Fruit fly (Drosophila melanogaster) whole organism, embryonic: ENCODE data around the gene CG11811.

ENCODE experiments used
- B-H1 ChIP-seq: fragments of 200-800 bp; sonication (Bioruptor generic); IDR thresholded peaks from 3 replicates; pipeline ENCODE4 v1.3.6; 2022; ENCODE audit warnings: missing biosample characterization, missing genetic modification characterization
- BEAF-32 ChIP-seq: fragments of 200-800 bp; sonication (Bioruptor generic); optimal IDR thresholded peaks from 3 replicates; lab custom pipeline; 2017; ENCODE audit warnings: missing biosample characterization, missing genetic modification characterization, mild to moderate bottlenecking, moderate library complexity, missing genetic modification reagents
- Bgb ChIP-seq: fragments of 200-800 bp; sonication (Bioruptor generic); IDR thresholded peaks from 2 replicates; pipeline ENCODE4 v1.3.6; 2022; ENCODE audit warnings: missing biosample characterization, missing genetic modification characterization; ENCODE audit not compliant: partially characterized antibody
- CG10543 ChIP-seq: fragments of 200-800 bp; sonication (Bioruptor generic); optimal IDR thresholded peaks from 3 replicates; lab custom pipeline; 2017; ENCODE audit warnings: missing biosample characterization, mild to moderate bottlenecking, missing genetic modification characterization, moderate library complexity
- CG12299 ChIP-seq: fragments of 200-800 bp; sonication (Bioruptor generic); optimal IDR thresholded peaks from 2 replicates; lab custom pipeline; 2018; ENCODE audit warnings: missing biosample characterization, mild to moderate bottlenecking, missing genetic modification characterization
- CG12744 ChIP-seq: fragments of 200-800 bp; sonication (Bioruptor generic); optimal IDR thresholded peaks from 2 replicates; lab custom pipeline; 2016; ENCODE audit warnings: missing biosample characterization, missing genetic modification characterization
- CG12769 ChIP-seq: fragments of 200-800 bp; sonication (Bioruptor generic); optimal IDR thresholded peaks from 2 replicates; lab custom pipeline; 2019; ENCODE audit warnings: missing biosample characterization, mild to moderate bottlenecking, missing genetic modification characterization, moderate library complexity
- CG13123 ChIP-seq: fragments of 200-800 bp; sonication (Bioruptor generic); optimal IDR thresholded peaks from 2 replicates; lab custom pipeline; 2016; ENCODE audit warnings: missing biosample characterization, missing genetic modification characterization
- CG13287 ChIP-seq: fragments of 200-800 bp; sonication (Bioruptor generic); IDR thresholded peaks from 2 replicates; pipeline ENCODE4 v1.3.6; 2022; ENCODE audit warnings: missing biosample characterization, missing genetic modification characterization; ENCODE audit not compliant: partially characterized antibody
- CG15011 ChIP-seq: fragments of 200-800 bp; sonication (Bioruptor generic); optimal IDR thresholded peaks from 3 replicates; lab custom pipeline; 2018; ENCODE audit warnings: missing biosample characterization, mild to moderate bottlenecking, missing genetic modification characterization
- CG15073 ChIP-seq: fragments of 200-800 bp; sonication (Bioruptor generic); optimal IDR thresholded peaks from 2 replicates; lab custom pipeline; 2016; ENCODE audit warnings: missing biosample characterization, missing genetic modification characterization
- CG16863 ChIP-seq: fragments of 200-800 bp; sonication (Bioruptor generic); optimal IDR thresholded peaks from 3 replicates; lab custom pipeline; 2016; ENCODE audit warnings: missing biosample characterization, missing genetic modification characterization
- CG18011 ChIP-seq: fragments of 200-800 bp; sonication (Bioruptor generic); optimal IDR thresholded peaks from 2 replicates; lab custom pipeline; 2017; ENCODE audit warnings: missing biosample characterization, missing genetic modification characterization, mild to moderate bottlenecking, moderate library complexity, missing genotype
- CG2199 ChIP-seq: fragments of 200-800 bp; sonication (Bioruptor generic); IDR thresholded peaks from 3 replicates; pipeline ENCODE4 v1.3.6; 2022; ENCODE audit warnings: missing biosample characterization, missing genetic modification characterization
- CG30403 ChIP-seq: fragments of 200-800 bp; sonication (Bioruptor generic); optimal IDR thresholded peaks from 3 replicates; lab custom pipeline; 2016; ENCODE audit warnings: missing biosample characterization, missing genetic modification characterization
- CG32772 ChIP-seq: fragments of 200-800 bp; sonication (Bioruptor generic); IDR thresholded peaks from 2 replicates; pipeline ENCODE4 v1.3.6; 2022; ENCODE audit warnings: missing biosample characterization, missing genetic modification characterization
- CG34376 ChIP-seq: fragments of 200-800 bp; sonication (Bioruptor generic); optimal IDR thresholded peaks from 2 replicates; lab custom pipeline; 2018; ENCODE audit warnings: missing biosample characterization, mild to moderate bottlenecking, missing genetic modification characterization
- CG3995 ChIP-seq: fragments of 200-800 bp; sonication (Bioruptor generic); optimal IDR thresholded peaks from 3 replicates; lab custom pipeline; 2016; ENCODE audit warnings: missing biosample characterization, missing genetic modification characterization
- CG4424 ChIP-seq: fragments of 200-800 bp; sonication (Bioruptor generic); optimal IDR thresholded peaks from 3 replicates; lab custom pipeline; 2016; ENCODE audit warnings: missing biosample characterization, missing genetic modification characterization
- CG4707 ChIP-seq: fragments of 200-800 bp; sonication (Bioruptor generic); optimal IDR thresholded peaks from 2 replicates; lab custom pipeline; 2018; ENCODE audit warnings: missing biosample characterization, mild to moderate bottlenecking, missing genetic modification characterization, moderate library complexity
- CG5953 ChIP-seq: fragments of 200-800 bp; sonication (Bioruptor generic); IDR thresholded peaks from 2 replicates; pipeline ENCODE4 v1.3.6; 2022; ENCODE audit warnings: missing biosample characterization, missing genetic modification characterization
- CG7928 ChIP-seq: fragments of 200-800 bp; sonication (Bioruptor generic); optimal IDR thresholded peaks from 2 replicates; lab custom pipeline; 2017; ENCODE audit warnings: missing biosample characterization, mild to moderate bottlenecking, missing genetic modification characterization
- CG9727 ChIP-seq: fragments of 200-800 bp; sonication (Bioruptor generic); optimal IDR thresholded peaks from 3 replicates; lab custom pipeline; 2017; ENCODE audit warnings: missing biosample characterization, mild to moderate bottlenecking, missing genetic modification characterization
- CHES-1-like ChIP-seq: fragments of 200-800 bp; sonication (Bioruptor generic); optimal IDR thresholded peaks from 2 replicates; lab custom pipeline; 2016; ENCODE audit warnings: missing biosample characterization, missing genetic modification characterization
- Chrac-16 ChIP-seq: fragments of 200-800 bp; sonication (Bioruptor generic); optimal IDR thresholded peaks from 3 replicates; lab custom pipeline; 2016; ENCODE audit warnings: missing biosample characterization, missing genetic modification characterization
- CrebB ChIP-seq: fragments of 200-800 bp; sonication (Bioruptor generic); optimal IDR thresholded peaks from 3 replicates; lab custom pipeline; 2018; ENCODE audit warnings: missing biosample characterization, mild to moderate bottlenecking, missing genetic modification characterization
- Doc2 ChIP-seq: fragments of 200-800 bp; sonication (Bioruptor generic); IDR thresholded peaks from 2 replicates; pipeline ENCODE4 v1.3.6; 2022; ENCODE audit warnings: missing biosample characterization, missing genetic modification characterization
- ERR ChIP-seq: fragments of 200-800 bp; sonication (Bioruptor generic); optimal IDR thresholded peaks from 2 replicates; lab custom pipeline; 2016; ENCODE audit warnings: missing biosample characterization, missing genetic modification characterization
- Hand ChIP-seq: fragments of 200-800 bp; sonication (Bioruptor generic); optimal IDR thresholded peaks from 2 replicates; lab custom pipeline; 2017; ENCODE audit warnings: mild to moderate bottlenecking, missing biosample characterization, missing genetic modification reagents, missing genetic modification characterization
- HmgZ ChIP-seq: fragments of 200-800 bp; sonication (Bioruptor generic); optimal IDR thresholded peaks from 2 replicates; lab custom pipeline; 2018; ENCODE audit warnings: missing biosample characterization, mild to moderate bottlenecking, missing genetic modification characterization
- Lim3 ChIP-seq: fragments of 200-800 bp; sonication (Bioruptor generic); IDR thresholded peaks from 2 replicates; pipeline ENCODE4 v1.3.6; 2022; ENCODE audit warnings: missing biosample characterization, missing genetic modification characterization
- Ptx1 ChIP-seq: fragments of 200-800 bp; sonication (Bioruptor generic); IDR thresholded peaks from 2 replicates; pipeline ENCODE4 v1.3.6; 2022; ENCODE audit warnings: missing biosample characterization, missing genetic modification characterization
- Spps ChIP-seq: fragments of 200-800 bp; sonication (Bioruptor generic); optimal IDR thresholded peaks from 2 replicates; lab custom pipeline; 2018; ENCODE audit warnings: missing biosample characterization, mild to moderate bottlenecking, missing genetic modification characterization
- Sry-β ChIP-seq: fragments of 200-800 bp; sonication (Bioruptor generic); optimal IDR thresholded peaks from 2 replicates; lab custom pipeline; 2018; ENCODE audit warnings: missing biosample characterization, mild to moderate bottlenecking, missing genetic modification characterization, moderate library complexity
- Vsx1 ChIP-seq: fragments of 200-800 bp; sonication (Bioruptor generic); optimal IDR thresholded peaks from 2 replicates; lab custom pipeline; 2017; ENCODE audit warnings: missing biosample characterization, mild to moderate bottlenecking, missing genetic modification characterization, missing genetic modification reagents
- abd-A ChIP-seq: fragments of 200-800 bp; sonication (Bioruptor generic); optimal IDR thresholded peaks from 3 replicates; lab custom pipeline; 2019; ENCODE audit warnings: missing biosample characterization, mild to moderate bottlenecking, missing genetic modification characterization, moderate library complexity
- bigmax ChIP-seq: fragments of 200-800 bp; sonication (Bioruptor generic); optimal IDR thresholded peaks from 2 replicates; lab custom pipeline; 2018; ENCODE audit warnings: missing biosample characterization, mild to moderate bottlenecking, missing genetic modification characterization
- en ChIP-seq: fragments of 200-800 bp; sonication (Bioruptor generic); optimal IDR thresholded peaks from 2 replicates; lab custom pipeline; 2016; ENCODE audit warnings: missing biosample characterization, missing genetic modification characterization
- fu2 ChIP-seq: fragments of 200-800 bp; sonication (Bioruptor generic); optimal IDR thresholded peaks from 2 replicates; lab custom pipeline; 2016; ENCODE audit warnings: missing biosample characterization, missing genetic modification characterization
- gcm2 ChIP-seq: fragments of 200-800 bp; sonication (Bioruptor generic); optimal IDR thresholded peaks from 2 replicates; lab custom pipeline; 2016; ENCODE audit warnings: missing biosample characterization, missing genetic modification characterization
- gro ChIP-seq: fragments of 200-800 bp; sonication (Bioruptor generic); optimal IDR thresholded peaks from 2 replicates; lab custom pipeline; 2016; ENCODE audit warnings: missing biosample characterization, missing genetic modification characterization
- her ChIP-seq: fragments of 200-800 bp; sonication (Bioruptor generic); optimal IDR thresholded peaks from 2 replicates; lab custom pipeline; 2016; ENCODE audit warnings: missing biosample characterization, missing genetic modification characterization
- hkb ChIP-seq, 2 experiments: fragments of 200-800 bp in 1 of 2; fragments of >200 bp in 1 of 2; sonication (Bioruptor generic) in 1 of 2; IDR thresholded peaks in 1 of 2; optimal IDR thresholded peaks in 1 of 2; 2 replicates each; pipeline versions ENCODE4 v1.3.6 to Lab custom; 2017 to 2022; ENCODE audit warnings: missing biosample characterization in 1 of 2, missing genetic modification characterization in 1 of 2
- lmd ChIP-seq: fragments of 200-800 bp; sonication (Bioruptor generic); IDR thresholded peaks from 2 replicates; pipeline ENCODE4 v1.3.6; 2022; ENCODE audit warnings: missing biosample characterization, missing genetic modification characterization
- lola ChIP-seq, 3 experiments: fragments of >200 bp in 2 of 3; fragments of 200-800 bp in 1 of 3; sonication (Bioruptor generic) in 1 of 3; optimal IDR thresholded peaks; 2 replicates each; lab custom pipeline; 2017 to 2019; ENCODE audit warnings: missing biosample characterization in 3 of 3, missing genetic modification characterization in 3 of 3, mild to moderate bottlenecking in 1 of 3, moderate library complexity in 1 of 3
- oc ChIP-seq: fragments of 200-800 bp; sonication (Bioruptor generic); optimal IDR thresholded peaks from 2 replicates; lab custom pipeline; 2018; ENCODE audit warnings: missing biosample characterization, mild to moderate bottlenecking, missing genetic modification characterization, moderate library complexity
- pzg ChIP-seq: fragments of 200-800 bp; sonication (Bioruptor generic); optimal IDR thresholded peaks from 3 replicates; lab custom pipeline; 2018; ENCODE audit warnings: missing biosample characterization, mild to moderate bottlenecking, missing genetic modification characterization, moderate library complexity
- ro ChIP-seq: fragments of 200-800 bp; sonication (Bioruptor generic); IDR thresholded peaks from 2 replicates; pipeline ENCODE4 v1.3.6; 2022; ENCODE audit warnings: missing biosample characterization, missing genetic modification characterization
- slou ChIP-seq: fragments of 200-800 bp; sonication (Bioruptor generic); optimal IDR thresholded peaks from 3 replicates; lab custom pipeline; 2016; ENCODE audit warnings: missing biosample characterization, missing genetic modification characterization
- trem ChIP-seq: fragments of 200-800 bp; optimal IDR thresholded peaks from 3 replicates; lab custom pipeline; 2019; ENCODE audit warnings: missing biosample characterization, mild to moderate bottlenecking, missing genetic modification characterization, moderate library complexity

The CG11811 gene

dm6 chr3L:10736483-10737122, 45.8 kb downstream of the CG11811 start:
- no peak for TF ChIP-seq CG12299 (tag; lab: Kevin White, UChicago)
- no peak for TF ChIP-seq ERR (GFP tag; lab: Kevin White, UChicago)
- no peak for TF ChIP-seq CG15011 (GFP tag; lab: Kevin White, UChicago)
- no peak for TF ChIP-seq CG2199 (GFP tag; lab: Robert Waterston, UW)
- TF ChIP-seq Sry-β (GFP tag; lab: Kevin White, UChicago) = no peak
- TF ChIP-seq CG7928 = no peak
- TF ChIP-seq bigmax (GFP tag; lab: Kevin White, UChicago) = no peak
- no peak for TF ChIP-seq ro (GFP tag; lab: Robert Waterston, UW)
- no peak for TF ChIP-seq B-H1 (GFP tag; lab: Robert Waterston, UW)
- TF ChIP-seq CG32772 (GFP tag; lab: Robert Waterston, UW) = peak; percentile 36; the same call in 1 of the 2 replicates
- TF ChIP-seq CG34376 = no peak
- no peak for TF ChIP-seq CG30403 (GFP tag; lab: Kevin White, UChicago)
- no peak for TF ChIP-seq CG16863 (GFP tag; lab: Kevin White, UChicago)
- no peak for TF ChIP-seq CG15073 (GFP tag; lab: Kevin White, UChicago)
- TF ChIP-seq gro (GFP tag; lab: Kevin White, UChicago) = no peak
- TF ChIP-seq CG10543 (GFP tag; lab: Kevin White, UChicago) = no peak
- no peak for TF ChIP-seq CG9727 (GFP tag; lab: Kevin White, UChicago)
- 0 out of 2 replicates have a peak, but pooled peaks have one; percentile 9 for TF ChIP-seq Bgb (GFP tag; lab: Robert Waterston, UW)
- TF ChIP-seq CG4707 (GFP tag; lab: Kevin White, UChicago) = peak; percentile 9
- no peak for TF ChIP-seq HmgZ (tag; lab: Kevin White, UChicago)
- TF ChIP-seq oc (tag; lab: Kevin White, UChicago) = no peak
- TF ChIP-seq CG18011 (GFP tag; lab: Kevin White, UChicago) = no peak
- TF ChIP-seq CG12769 (tag; lab: Kevin White, UChicago) = no peak
- peak; percentile 35; the same call in 1 of the 2 replicates for TF ChIP-seq Ptx1 (GFP tag; lab: Robert Waterston, UW)
- TF ChIP-seq CG5953 (GFP tag; lab: Robert Waterston, UW) = no peak
- no peak for TF ChIP-seq en
- TF ChIP-seq CG4424 (GFP tag; lab: Kevin White, UChicago) = no peak
- no peak for TF ChIP-seq CG3995 (GFP tag; lab: Kevin White, UChicago)
- no peak for TF ChIP-seq CG13287 (GFP tag; lab: Robert Waterston, UW)
- no peak for TF ChIP-seq CrebB (tag; lab: Kevin White, UChicago)
- TF ChIP-seq slou (GFP tag; lab: Kevin White, UChicago) = no peak
- TF ChIP-seq BEAF-32 (GFP tag; lab: Kevin White, UChicago) = no peak
- no peak for TF ChIP-seq fu2 (GFP tag; lab: Kevin White, UChicago)
- no peak for TF ChIP-seq trem (tag; lab: Kevin White, UChicago)
- no peak for TF ChIP-seq CHES-1-like (GFP tag; lab: Kevin White, UChicago)
- no peak for TF ChIP-seq Doc2 (GFP tag; lab: Robert Waterston, UW)
- no peak for TF ChIP-seq gcm2 (GFP tag; lab: Kevin White, UChicago)
- no peak for TF ChIP-seq lmd (GFP tag; lab: Robert Waterston, UW)
- TF ChIP-seq CG12744 (GFP tag; lab: Kevin White, UChicago) = no peak
- TF ChIP-seq abd-A (tag; lab: Kevin White, UChicago) = no peak
- TF ChIP-seq lola (GFP tag; optimal IDR thresholded peaks at IDR 0.05; lab: Kevin White, UChicago) = no peak
- TF ChIP-seq her (GFP tag; lab: Kevin White, UChicago) = peak; percentile 2
- TF ChIP-seq Hand (GFP tag; lab: Kevin White, UChicago) = no peak
- no peak for TF ChIP-seq Chrac-16 (GFP tag; lab: Kevin White, UChicago)
- TF ChIP-seq Vsx1 = no peak
- TF ChIP-seq Spps (tag; lab: Kevin White, UChicago) = no peak
- no peak for TF ChIP-seq hkb (optimal IDR thresholded peaks at IDR 0.05; lab: Kevin White, UChicago)
- no peak for TF ChIP-seq hkb (GFP tag; IDR thresholded peaks at IDR 0.05; lab: Robert Waterston, UW)
- no peak for TF ChIP-seq pzg
- no peak for TF ChIP-seq Lim3 (GFP tag; lab: Robert Waterston, UW)
- TF ChIP-seq CG13123 (GFP tag; lab: Kevin White, UChicago) = no peak
